Worm (Caenorhabditis elegans) whole organism, young adult: Measurements from ENCODE around the gene Y48B6A.10.

Experiments used
- Y53G8AR.9 ChIP-seq: fragments of 200-800 bp; sonication (Bioruptor generic); conservative IDR thresholded peaks from 2 replicates; pipeline ENCODE4 v1.3.6; 2022; ENCODE audit warnings: missing genetic modification reagents, missing genetic modification characterization, missing compliant biosample characterization
- Y67H2A.10 ChIP-seq: fragments of 200-800 bp; sonication (Bioruptor generic); conservative IDR thresholded peaks from 2 replicates; pipeline ENCODE4 v1.3.6; 2022; ENCODE audit warnings: missing genetic modification reagents, missing genetic modification characterization, missing compliant biosample characterization
- ceh-91 ChIP-seq: fragments of 200-800 bp; sonication (Bioruptor generic); IDR thresholded peaks from 2 replicates; pipeline ENCODE4 v1.3.6; 2022; ENCODE audit warnings: missing genetic modification reagents, missing genetic modification characterization, missing compliant biosample characterization
- egrh-3 ChIP-seq: fragments of 200-800 bp; sonication (Bioruptor generic); IDR thresholded peaks from 2 replicates; pipeline ENCODE4 v1.3.6; 2022; ENCODE audit warnings: missing genetic modification reagents, missing genetic modification characterization, missing compliant biosample characterization
- mes-4 ChIP-seq: sonication (generic microtip); optimal IDR thresholded peaks from 2 replicates; lab custom pipeline; 2016; ENCODE audit warnings: missing genotype, missing genetic modification characterization, missing compliant biosample characterization
- mxl-1 ChIP-seq: sonication (generic microtip); optimal IDR thresholded peaks from 2 replicates; lab custom pipeline; 2016; ENCODE audit warnings: missing genetic modification characterization, missing compliant biosample characterization
- sptf-2 ChIP-seq: fragments of 200-800 bp; sonication (Bioruptor generic); optimal IDR thresholded peaks from 2 replicates; lab custom pipeline; 2018; ENCODE audit warnings: mild to moderate bottlenecking, missing genetic modification characterization, missing compliant biosample characterization
- zfh-2 ChIP-seq: fragments of 200-800 bp; sonication (Bioruptor generic); conservative IDR thresholded peaks from 2 replicates; pipeline ENCODE4 v1.3.6; 2022; ENCODE audit warnings: missing genetic modification reagents, missing genetic modification characterization, missing compliant biosample characterization

Gene Y48B6A.10

ce11 chrII:14255850-14256249 lies 41.6 kb downstream of the Y48B6A.10 start (continued):
- TF ChIP-seq ceh-91 (GFP tag; lab: Robert Waterston, UW): 0 out of 2 replicates have a peak, but pooled peaks have one; percentile 19
- no peak for TF ChIP-seq sptf-2 (GFP tag; lab: Kevin White, UChicago)

ce11 chrII:14256779-14257178 lies 42.6 kb downstream of the Y48B6A.10 start, which contains the start of gene Y54G11A.19:
Gene Y54G11A.19 (minus strand): TSS chrII:14256879.
- TF ChIP-seq mxl-1 (tag; lab: Kevin White, UChicago): no peak

ce11 chrII:14257943-14258342 lies 43.7 kb downstream of the Y48B6A.10 start:
- TF ChIP-seq mes-4 (tag; lab: Kevin White, UChicago) (no peak), Y53G8AR.9 (no peak), zfh-2 (peak; percentile 54), Y67H2A.10 (GFP tag; lab: Robert Waterston, UW) (no peak), egrh-3 (peak; percentile 45; the same call in 1 of the 2 replicates)
